Worm (Caenorhabditis elegans): ENCODE data around the gene C49F5.7.
A peak's percentile ranks its signal among the peaks of the same experiment; 100 is the strongest.

C49F5.7 gene

DNA sequence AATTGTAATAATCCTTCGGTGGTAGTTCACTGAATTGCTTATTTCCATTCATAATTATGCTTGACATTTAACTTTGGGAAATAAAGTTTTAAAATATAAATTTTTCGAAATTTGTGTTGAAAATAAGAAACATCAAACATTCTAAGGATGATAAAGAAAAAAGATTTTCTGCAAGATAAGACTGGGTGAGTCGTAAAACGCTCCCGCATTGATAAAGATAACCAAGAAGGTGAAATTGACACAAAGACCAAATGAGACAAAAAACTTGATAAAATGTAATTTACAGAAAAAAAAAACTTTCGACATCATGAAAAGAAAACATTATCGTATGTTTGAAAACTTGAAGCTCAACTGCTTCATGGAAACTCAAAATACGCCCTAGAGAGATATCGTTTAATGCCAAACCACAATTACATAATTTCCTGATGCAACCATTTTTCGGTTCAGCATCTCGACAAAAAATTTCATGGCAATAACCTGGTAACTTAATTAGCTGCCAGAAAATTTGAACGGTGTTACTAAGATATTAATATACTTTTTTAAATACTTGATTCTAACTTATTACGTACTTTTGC lies 26.5 kb upstream of the C49F5.7 start (continued):
- TF ChIP-seq unc-62 (GFP tag; optimal IDR thresholded peaks at IDR 0.05 in 1 of 2) = peak in 1 of 2 experiments; percentile 70
- TF ChIP-seq unc-62 (tag; optimal IDR thresholded peaks at IDR 0.05) = no peak
- 0 out of 2 replicates have a peak, but pooled peaks have one; percentile 19 for TF ChIP-seq saeg-2 (GFP tag; IDR thresholded peaks at IDR 0.05)
- no peak for TF ChIP-seq ceh-62 (tag; optimal IDR thresholded peaks at IDR 0.05)
- TF ChIP-seq lin-1 (GFP tag; IDR thresholded peaks at IDR 0.05) = peak; percentile 16
- peak; percentile 6 for TF ChIP-seq nhr-25 (tag; optimal IDR thresholded peaks at IDR 0.05; ENCODE audit: borderline replicate concordance, insufficient read depth)
- no peak for TF ChIP-seq lin-29 (GFP tag; IDR thresholded peaks at IDR 0.05)
- TF ChIP-seq nhr-76 (tag; optimal IDR thresholded peaks at IDR 0.05) = no peak
- peak; percentile 26 for TF ChIP-seq nhr-102 (tag; optimal IDR thresholded peaks at IDR 0.05)
- no peak for TF ChIP-seq gei-8 (GFP tag; optimal IDR thresholded peaks at IDR 0.05)
- peak in 1 of 2 experiments; percentile 65 for TF ChIP-seq hif-1 (tag; optimal IDR thresholded peaks at IDR 0.05)
- peak; percentile 77 for TF ChIP-seq dmd-6 (GFP tag; IDR thresholded peaks at IDR 0.05)
- TF ChIP-seq nhr-28 (tag; optimal IDR thresholded peaks at IDR 0.05) = peak; percentile 81

DNA sequence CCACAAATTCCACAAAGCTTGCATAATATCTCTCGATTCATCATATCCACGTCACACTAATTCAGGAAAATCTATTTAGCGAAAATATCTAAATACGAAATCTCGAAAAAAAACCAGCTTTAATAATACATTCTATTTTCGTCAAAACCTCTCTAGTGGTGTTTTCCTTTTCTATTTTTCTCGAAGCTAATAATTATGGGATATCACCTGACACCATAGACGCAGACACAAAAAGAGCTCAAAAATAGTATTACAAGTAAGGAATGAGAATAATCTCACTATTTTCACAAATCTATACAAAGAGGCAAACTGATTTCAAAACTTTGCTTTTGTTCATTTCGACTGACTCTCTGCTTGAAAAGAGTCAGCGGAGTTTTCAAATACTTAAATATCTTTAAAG lies 25.5 kb upstream of the C49F5.7 start:
- no peak for TF ChIP-seq daf-16 (GFP tag; optimal IDR thresholded peaks at IDR 0.05)
- TF ChIP-seq daf-16 (tag; optimal IDR thresholded peaks at IDR 0.05) = no peak
- no peak for TF ChIP-seq dmd-6 (GFP tag; IDR thresholded peaks at IDR 0.05)
- peak; percentile 3 for TF ChIP-seq hlh-30 (tag; optimal IDR thresholded peaks at IDR 0.05; ENCODE audit: insufficient read depth)

DNA sequence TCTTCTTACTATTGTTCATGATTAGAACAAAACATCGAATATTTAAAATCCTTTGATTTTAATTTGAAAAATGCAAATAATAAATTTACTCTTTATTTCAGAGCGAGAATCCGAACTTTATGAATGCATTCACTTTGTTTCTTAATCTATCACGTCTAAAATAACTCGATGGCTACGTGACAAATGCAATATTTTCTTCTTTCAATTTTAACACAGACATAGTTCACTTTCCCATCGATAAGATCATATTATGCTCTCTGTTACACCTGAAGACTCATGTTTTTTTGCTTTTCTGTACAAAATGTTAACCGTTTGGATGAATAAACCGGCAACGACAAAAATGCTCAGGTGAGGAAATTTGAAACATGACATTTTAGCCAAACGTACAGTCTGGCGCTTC lies 25.0 kb upstream of the C49F5.7 start:
- TF ChIP-seq ceh-44 (GFP tag; IDR thresholded peaks at IDR 0.05) = no peak
- peak; percentile 21; the same call in 1 of the 2 replicates for TF ChIP-seq dmd-6 (GFP tag; IDR thresholded peaks at IDR 0.05)
- TF ChIP-seq nhr-28 (tag; optimal IDR thresholded peaks at IDR 0.05) = peak; percentile 33
- 0 out of 2 replicates have a peak, but pooled peaks have one; percentile 27 for TF ChIP-seq zfp-3 (GFP tag; conservative IDR thresholded peaks at IDR 0.05)
- no peak for TF ChIP-seq Y48G9A.11 (GFP tag; IDR thresholded peaks at IDR 0.05)
- no peak for TF ChIP-seq Y5F2A.4 (GFP tag; optimal IDR thresholded peaks at IDR 0.05)
- TF ChIP-seq aha-1 (tag) = peak; percentile 99
- TF ChIP-seq mdl-1 (tag; optimal IDR thresholded peaks at IDR 0.05) = no peak
- TF ChIP-seq mes-2 (tag; optimal IDR thresholded peaks at IDR 0.05; ENCODE audit: poor library complexity, severe bottlenecking) = no peak
- no peak for TF ChIP-seq lir-3 (tag; optimal IDR thresholded peaks at IDR 0.05)
- no peak for TF ChIP-seq F44E2.7 (GFP tag; IDR thresholded peaks at IDR 0.05)
- TF ChIP-seq ZK337.2 (GFP tag; IDR thresholded peaks at IDR 0.05) = no peak
- peak; percentile 41; the same call in 1 of the 2 replicates for TF ChIP-seq mdt-29 (GFP tag; IDR thresholded peaks at IDR 0.05)
- TF ChIP-seq F37D6.2 (tag; optimal IDR thresholded peaks at IDR 0.05) = no peak
- no peak for TF ChIP-seq snpc-1.2 (GFP tag; IDR thresholded peaks at IDR 0.05)
- TF ChIP-seq hif-1 (tag; optimal IDR thresholded peaks at IDR 0.05) = peak in 1 of 2 experiments; percentile 99
- TF ChIP-seq dmd-9 (GFP tag; IDR thresholded peaks at IDR 0.05) = no peak
- TF ChIP-seq Y75B8A.6 (GFP tag; IDR thresholded peaks at IDR 0.05) = no peak
- no peak for TF ChIP-seq Y105C5A.15 (GFP tag; IDR thresholded peaks at IDR 0.05)
- TF ChIP-seq tra-1 (GFP tag; IDR thresholded peaks at IDR 0.05) = 0 out of 2 replicates have a peak, but pooled peaks have one; percentile 29
- TF ChIP-seq lin-1 (GFP tag; IDR thresholded peaks at IDR 0.05) = no peak; the same call in 1 of the 2 replicates
- no peak for TF ChIP-seq fkh-10 (GFP tag; optimal IDR thresholded peaks at IDR 0.05)
- no peak for TF ChIP-seq F10B5.3 (tag; optimal IDR thresholded peaks at IDR 0.05)
- no peak for TF ChIP-seq mep-1 (tag; optimal IDR thresholded peaks at IDR 0.05)
- no peak for TF ChIP-seq daf-16 (GFP tag; optimal IDR thresholded peaks at IDR 0.05)
- TF ChIP-seq daf-16 (tag; optimal IDR thresholded peaks at IDR 0.05) = peak; percentile 14
- TF ChIP-seq nhr-76 (tag; optimal IDR thresholded peaks at IDR 0.05) = no peak
- no peak for TF ChIP-seq spr-1 (tag; optimal IDR thresholded peaks at IDR 0.05)
- no peak; the same call in 1 of the 2 replicates for TF ChIP-seq lin-38 (GFP tag; IDR thresholded peaks at IDR 0.05)
- TF ChIP-seq egl-43 (GFP tag; IDR thresholded peaks at IDR 0.05) = no peak
- peak; percentile 7 for TF ChIP-seq hlh-11 (tag; optimal IDR thresholded peaks at IDR 0.05)
- no peak for TF ChIP-seq hmg-1.1 (GFP tag; IDR thresholded peaks at IDR 0.05)
- no peak for TF ChIP-seq zip-2 (tag; optimal IDR thresholded peaks at IDR 0.05)
- no peak for TF ChIP-seq hlh-30 (tag; optimal IDR thresholded peaks at IDR 0.05; ENCODE audit: insufficient read depth)
- TF ChIP-seq dve-1 (tag; optimal IDR thresholded peaks at IDR 0.05; ENCODE audit: insufficient read depth) = peak; percentile 15
